Fruit fly (Drosophila melanogaster): ENCODE results near the gene X11Lbeta.

DNA sequence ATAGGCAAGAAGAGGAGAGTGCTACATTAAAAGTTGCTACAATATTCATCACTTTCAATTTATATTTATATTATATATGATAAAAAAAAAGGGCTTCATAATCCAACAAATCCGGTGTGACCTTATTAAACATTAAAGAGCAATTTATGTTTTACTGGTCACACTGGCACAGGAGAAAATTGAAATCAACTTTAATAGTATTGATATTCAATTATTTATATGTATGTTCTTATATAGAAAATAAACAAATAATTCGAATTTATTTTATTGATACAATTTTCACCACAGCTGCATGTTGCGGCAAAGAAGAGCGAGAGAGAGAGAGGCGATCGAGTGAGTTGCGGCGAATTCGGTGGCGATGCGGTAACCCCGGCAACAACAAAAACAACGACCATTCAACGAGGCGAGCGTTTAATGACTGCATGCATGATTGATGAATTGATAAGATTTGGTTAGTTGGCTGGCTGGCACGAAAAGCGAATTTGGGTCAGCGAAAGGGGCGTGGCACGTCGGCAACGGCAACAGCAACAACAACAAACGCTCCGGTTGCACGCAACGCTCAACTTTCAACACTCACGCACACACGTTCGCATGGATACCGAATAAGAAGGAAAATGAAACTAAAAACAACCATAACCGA lies 101.8 kb downstream of the X11Lbeta start:
- no peak for TF ChIP-seq psq (optimal IDR thresholded peaks at IDR 0.05)
- TF ChIP-seq insv (optimal IDR thresholded peaks at IDR 0.05), result no peak
- no peak for TF ChIP-seq Myc (optimal IDR thresholded peaks at IDR 0.05)
- TF ChIP-seq Sin3A (optimal IDR thresholded peaks at IDR 0.05), result no peak

Measured in Kc167 (cell line).